Worm (Caenorhabditis elegans): ENCODE results near the gene B0310.6.

DNA sequence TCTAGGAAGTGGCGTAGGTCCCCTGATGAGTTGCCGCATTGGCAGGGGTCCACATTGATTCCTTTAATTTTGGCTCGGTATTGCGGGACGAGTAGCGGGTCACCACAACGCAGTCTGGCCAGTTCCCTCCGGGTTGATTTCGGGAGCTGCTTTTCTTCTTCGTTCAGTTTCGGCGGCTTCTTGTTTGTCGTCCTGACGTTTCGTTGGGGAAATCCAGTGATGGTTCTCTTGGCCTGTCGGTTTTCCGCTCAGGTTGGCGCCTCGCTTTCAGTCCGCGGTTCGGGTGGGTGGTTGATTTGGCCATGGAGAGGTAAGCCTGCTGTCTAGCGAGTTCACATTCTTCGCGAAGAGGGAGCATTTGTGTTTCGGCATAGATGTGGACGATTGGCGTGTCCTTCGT is 2.0 kb downstream of the B0310.6 start:
- TF ChIP-seq Y5F2A.4 (GFP tag; optimal IDR thresholded peaks at IDR 0.05) (no peak), zag-1 (tag; optimal IDR thresholded peaks at IDR 0.05) (no peak), ama-1 (optimal IDR thresholded peaks at IDR 0.05) (no peak), lin-15B (tag; optimal IDR thresholded peaks at IDR 0.05) (no peak), lsy-2 (tag; optimal IDR thresholded peaks at IDR 0.05) (no peak)
